Worm (Caenorhabditis elegans) whole organism, young adult: ENCODE measurements around the gene cyp-35A3.
A peak's percentile ranks its signal among the peaks of the same experiment; 100 is the strongest.

ENCODE experiments used
- F23B12.7 ChIP-seq: sonication (generic microtip); optimal IDR thresholded peaks from 2 replicates; lab custom pipeline; 2017; ENCODE audit warnings: missing genetic modification characterization, mild to moderate bottlenecking, missing compliant biosample characterization, antibody characterized with exemption, moderate library complexity; ENCODE audit not compliant: insufficient read depth
- F37B4.10 ChIP-seq: fragments of 200-800 bp; sonication (Bioruptor generic); IDR thresholded peaks from 2 replicates; pipeline ENCODE4 v1.3.6; 2022; ENCODE audit warnings: missing genetic modification characterization, missing compliant biosample characterization
- F39B2.1 ChIP-seq: fragments of 200-800 bp; sonication (Bioruptor generic); IDR thresholded peaks from 2 replicates; pipeline ENCODE4 v1.3.6; 2022; ENCODE audit warnings: missing genetic modification reagents, missing genetic modification characterization, missing compliant biosample characterization
- F49E8.2 ChIP-seq: sonication (generic microtip); optimal IDR thresholded peaks from 3 replicates; lab custom pipeline; 2017; ENCODE audit warnings: missing genetic modification characterization, mild to moderate bottlenecking, missing compliant biosample characterization, antibody characterized with exemption, moderate library complexity; ENCODE audit not compliant: insufficient read depth
- F55B11.4 ChIP-seq: sonication (generic microtip); optimal IDR thresholded peaks from 2 replicates; lab custom pipeline; 2016; ENCODE audit warnings: missing compliant biosample characterization, missing genetic modification characterization, borderline replicate concordance; ENCODE audit not compliant: insufficient read depth
- F57C9.4 ChIP-seq: sonication (generic microtip); optimal IDR thresholded peaks from 2 replicates; lab custom pipeline; 2017; ENCODE audit warnings: mild to moderate bottlenecking, missing genetic modification characterization, missing compliant biosample characterization
- K11D2.4 ChIP-seq: fragments of 200-800 bp; sonication (Bioruptor generic); IDR thresholded peaks from 2 replicates; pipeline ENCODE4 v1.3.6; 2022; ENCODE audit warnings: missing genetic modification reagents, missing genetic modification characterization, missing compliant biosample characterization
- T26A5.8 ChIP-seq: sonication (generic microtip); optimal IDR thresholded peaks from 2 replicates; lab custom pipeline; 2016; ENCODE audit warnings: missing genetic modification characterization, missing compliant biosample characterization
- akir-1 ChIP-seq: fragments of 200-800 bp; sonication (Bioruptor generic); optimal IDR thresholded peaks from 2 replicates; lab custom pipeline; 2018; ENCODE audit warnings: mild to moderate bottlenecking, missing genetic modification characterization, moderate library complexity, missing compliant biosample characterization
- ama-1 ChIP-seq, 3 experiments: fragments of 150-350 bp in 1 of 3; sonication (generic microtip) in 2 of 3; optimal IDR thresholded peaks; 2 replicates each; lab custom pipeline; 2014 to 2018; ENCODE audit warnings: missing biosample characterization in 2 of 3, missing genetic modification characterization in 2 of 3, missing genetic modification reagents in 2 of 3
- atf-7 ChIP-seq: sonication (generic microtip); optimal IDR thresholded peaks from 2 replicates; lab custom pipeline; 2017; ENCODE audit warnings: mild to moderate bottlenecking, missing genetic modification characterization, missing compliant biosample characterization
- athp-1 ChIP-seq: sonication (generic microtip); optimal IDR thresholded peaks from 2 replicates; lab custom pipeline; 2017; ENCODE audit warnings: mild to moderate bottlenecking, missing genetic modification characterization, missing compliant biosample characterization
- attf-5 ChIP-seq: fragments of 200-800 bp; sonication (Bioruptor generic); optimal IDR thresholded peaks from 2 replicates; lab custom pipeline; 2018; ENCODE audit warnings: mild to moderate bottlenecking, missing genetic modification characterization, missing compliant biosample characterization
- cebp-1 ChIP-seq, 2 experiments: fragments of 200-800 bp in 1 of 2; sonication (Bioruptor generic) in 1 of 2; sonication (generic microtip) in 1 of 2; IDR thresholded peaks in 1 of 2; optimal IDR thresholded peaks in 1 of 2; 2 replicates each; pipeline versions ENCODE4 v1.3.6 to Lab custom; 2017 to 2022; ENCODE audit warnings: missing compliant biosample characterization in 2 of 2, missing genetic modification characterization in 2 of 2, mild to moderate bottlenecking in 1 of 2, missing genetic modification reagents in 1 of 2, moderate library complexity in 1 of 2
- cebp-2 ChIP-seq: fragments of 200-800 bp; sonication (Bioruptor generic); IDR thresholded peaks from 2 replicates; pipeline ENCODE4 v1.3.6; 2022; ENCODE audit warnings: missing genetic modification characterization, missing compliant biosample characterization
- dox-1 ChIP-seq: fragments of 200-800 bp; sonication (Bioruptor generic); IDR thresholded peaks from 2 replicates; pipeline ENCODE4 v1.3.6; 2022; ENCODE audit warnings: missing genetic modification reagents, missing genetic modification characterization, missing compliant biosample characterization
- egl-18 ChIP-seq: fragments of 200-800 bp; sonication (Bioruptor generic); IDR thresholded peaks from 2 replicates; pipeline ENCODE4 v1.3.6; 2022; ENCODE audit warnings: missing genetic modification reagents, missing genetic modification characterization, missing compliant biosample characterization
- egl-44 ChIP-seq: fragments of 200-800 bp; sonication (Bioruptor generic); IDR thresholded peaks from 2 replicates; pipeline ENCODE4 v1.3.6; 2022; ENCODE audit warnings: missing genetic modification reagents, missing genetic modification characterization, missing compliant biosample characterization
- ekl-4 ChIP-seq: fragments of 200-800 bp; sonication (Bioruptor generic); IDR thresholded peaks from 2 replicates; pipeline ENCODE4 v1.3.6; 2022; ENCODE audit warnings: missing genetic modification reagents, missing genetic modification characterization, missing compliant biosample characterization
- fkh-3 ChIP-seq: sonication (generic microtip); optimal IDR thresholded peaks from 2 replicates; lab custom pipeline; 2016; ENCODE audit warnings: mild to moderate bottlenecking, missing genetic modification characterization, missing compliant biosample characterization
- hlh-26 ChIP-seq: fragments of 200-800 bp; sonication (Bioruptor generic); conservative IDR thresholded peaks from 2 replicates; pipeline ENCODE4 v1.3.6; 2022; ENCODE audit warnings: missing genetic modification reagents, missing genetic modification characterization, missing compliant biosample characterization
- hmg-20 ChIP-seq: fragments of 200-800 bp; sonication (Bioruptor generic); IDR thresholded peaks from 2 replicates; pipeline ENCODE4 v1.3.6; 2022; ENCODE audit warnings: missing genetic modification reagents, missing genetic modification characterization, missing compliant biosample characterization
- let-607 ChIP-seq, 2 experiments: fragments of 200-800 bp in 1 of 2; sonication (Bioruptor generic) in 1 of 2; sonication (generic microtip) in 1 of 2; optimal IDR thresholded peaks; 2 replicates each; lab custom pipeline; 2016 to 2018; ENCODE audit warnings: mild to moderate bottlenecking in 2 of 2, missing compliant biosample characterization in 2 of 2, missing genetic modification characterization in 2 of 2, moderate library complexity in 2 of 2, missing genotype in 1 of 2
- lin-35 ChIP-seq, 3 experiments: fragments of 150-350 bp in 2 of 3; sonication (generic microtip) in 1 of 3; optimal IDR thresholded peaks; 2 replicates each; lab custom pipeline; 2014 to 2018; ENCODE audit warnings: missing biosample characterization in 3 of 3, missing genetic modification characterization in 3 of 3, missing genetic modification reagents in 3 of 3
- lin-54 ChIP-seq: fragments of 200-800 bp; sonication (Bioruptor generic); optimal IDR thresholded peaks from 2 replicates; lab custom pipeline; 2018; ENCODE audit warnings: mild to moderate bottlenecking, missing genetic modification characterization, missing compliant biosample characterization
- mcd-1 ChIP-seq: fragments of 200-800 bp; sonication (Bioruptor generic); IDR thresholded peaks from 2 replicates; pipeline ENCODE4 v1.3.6; 2022; ENCODE audit warnings: missing genetic modification reagents, missing genetic modification characterization, missing compliant biosample characterization
- mxl-1 ChIP-seq: sonication (generic microtip); optimal IDR thresholded peaks from 2 replicates; lab custom pipeline; 2016; ENCODE audit warnings: missing genetic modification characterization, missing compliant biosample characterization
- nhr-80 ChIP-seq: sonication (generic microtip); optimal IDR thresholded peaks from 2 replicates; lab custom pipeline; 2016; ENCODE audit warnings: missing genetic modification characterization, missing compliant biosample characterization
- rcor-1 ChIP-seq: fragments of 200-800 bp; sonication (Bioruptor generic); IDR thresholded peaks from 2 replicates; pipeline ENCODE4 v1.3.6; 2022; ENCODE audit warnings: missing genetic modification reagents, missing genetic modification characterization, missing compliant biosample characterization
- rpc-1 ChIP-seq, 2 experiments: fragments of 150-350 bp in 1 of 2; sonication (generic microtip) in 1 of 2; optimal IDR thresholded peaks; 2 replicates each; lab custom pipeline; 2014 to 2018; ENCODE audit warnings: missing biosample characterization in 1 of 2, missing genetic modification characterization in 1 of 2, missing genetic modification reagents in 1 of 2, missing genotype in 1 of 2
- sdz-38 ChIP-seq: sonication (generic microtip); optimal IDR thresholded peaks from 2 replicates; lab custom pipeline; 2016; ENCODE audit warnings: missing genotype, missing genetic modification characterization, missing compliant biosample characterization
- sea-2 ChIP-seq: fragments of 200-800 bp; sonication (Bioruptor generic); IDR thresholded peaks from 2 replicates; pipeline ENCODE4 v1.3.6; 2022; ENCODE audit warnings: missing genetic modification characterization, missing compliant biosample characterization
- snpc-1.3 ChIP-seq: sonication (generic microtip); optimal IDR thresholded peaks from 2 replicates; lab custom pipeline; 2017; ENCODE audit warnings: missing genetic modification characterization, mild to moderate bottlenecking, missing compliant biosample characterization, antibody characterized with exemption, moderate library complexity, missing genotype, missing genetic modification reagents; ENCODE audit not compliant: insufficient read depth
- unc-62 ChIP-seq: fragments of 150-350 bp; optimal IDR thresholded peaks from 2 replicates; lab custom pipeline; 2014; ENCODE audit warnings: missing biosample characterization, missing genetic modification reagents, missing genetic modification characterization
- xnd-1 ChIP-seq: sonication (generic microtip); optimal IDR thresholded peaks from 2 replicates; lab custom pipeline; 2016; ENCODE audit warnings: missing genotype, missing genetic modification reagents, missing genetic modification characterization, missing compliant biosample characterization
- zfh-2 ChIP-seq: fragments of 200-800 bp; sonication (Bioruptor generic); conservative IDR thresholded peaks from 2 replicates; pipeline ENCODE4 v1.3.6; 2022; ENCODE audit warnings: missing genetic modification reagents, missing genetic modification characterization, missing compliant biosample characterization

cyp-35A3 gene

ce11 chrV:4031319-4031718, 8.9 kb downstream of the cyp-35A3 start, which contains the start of gene cyp-35A4:
Gene cyp-35A4, plus strand, starts transcription at chrV:4031619.
- TF ChIP-seq K11D2.4 (GFP tag; lab: Robert Waterston, UW) (no peak), let-607 (tag; optimal IDR thresholded peaks at IDR 0.05; lab: Kevin White, UChicago) (no peak), atf-7 (tag; lab: Kevin White, UChicago) (no peak), mcd-1 (no peak), zfh-2 (GFP tag; lab: Robert Waterston, UW) (no peak), ekl-4 (GFP tag; lab: Robert Waterston, UW) (no peak), fkh-3 (tag; lab: Kevin White, UChicago) (no peak), egl-44 (GFP tag; lab: Robert Waterston, UW) (no peak), T26A5.8 (tag; lab: Kevin White, UChicago) (no peak), dox-1 (no peak), xnd-1 (tag; lab: Kevin White, UChicago) (no peak), rpc-1 (optimal IDR thresholded peaks at IDR 0.05; lab: Kevin White, UChicago) (no peak), rpc-1 (tag; optimal IDR thresholded peaks at IDR 0.05; lab: Kevin White, UChicago) (no peak), egl-18 (GFP tag; lab: Robert Waterston, UW) (no peak), F23B12.7 (tag; lab: Kevin White, UChicago) (no peak), F57C9.4 (no peak), mxl-1 (tag; lab: Kevin White, UChicago) (no peak), hmg-20 (GFP tag; lab: Robert Waterston, UW) (no peak), F37B4.10 (GFP tag; lab: Robert Waterston, UW) (no peak)

ce11 chrV:4034303-4034702, 11.9 kb downstream of the cyp-35A3 start, which contains the start of gene C49G7.7:
Gene C49G7.7, plus strand, starts transcription at chrV:4034476.
- no peak for TF ChIP-seq akir-1 (GFP tag; lab: Kevin White, UChicago)
- TF ChIP-seq F39B2.1 (GFP tag; lab: Robert Waterston, UW), result no peak
- TF ChIP-seq cebp-1 (GFP tag; IDR thresholded peaks at IDR 0.05; lab: Robert Waterston, UW), result peak; percentile 19; the same call in 1 of the 2 replicates
- TF ChIP-seq cebp-1 (tag; optimal IDR thresholded peaks at IDR 0.05; lab: Kevin White, UChicago), result peak; percentile 87
- no peak for TF ChIP-seq lin-54
- no peak for TF ChIP-seq hlh-26 (GFP tag; lab: Robert Waterston, UW)
- TF ChIP-seq F55B11.4, result no peak

ce11 chrV:4035811-4036210, 13.4 kb downstream of the cyp-35A3 start, which contains the start of gene C49G7.13:
Gene C49G7.13, plus strand, starts transcription at chrV:4036111.
- TF ChIP-seq lin-35 (GFP tag; optimal IDR thresholded peaks at IDR 0.05; lab: Kevin White, UChicago), result no peak
- TF ChIP-seq, all 124 proteins: peak for 0

ce11 chrV:4038110-4038509, 15.7 kb downstream of the cyp-35A3 start, which contains the start of gene C49G7.12:
Gene C49G7.12, plus strand, starts transcription at chrV:4038410.
- no peak for TF ChIP-seq F49E8.2 (tag; lab: Kevin White, UChicago)

ce11 chrV:4038557-4038956, 16.1 kb downstream of the cyp-35A3 start:
- no peak for TF ChIP-seq rcor-1
- no peak for TF ChIP-seq cebp-1 (GFP tag; IDR thresholded peaks at IDR 0.05; lab: Robert Waterston, UW)
- TF ChIP-seq cebp-1 (tag; optimal IDR thresholded peaks at IDR 0.05; lab: Kevin White, UChicago), result peak; percentile 91

- TF ChIP-seq sea-2 (GFP tag; lab: Robert Waterston, UW), result no peak
- peak; percentile 51 for TF ChIP-seq unc-62 (GFP tag; lab: Kevin White, UChicago)
- TF ChIP-seq ama-1 (optimal IDR thresholded peaks at IDR 0.05; lab: Kevin White, UChicago), result no peak
- no peak for TF ChIP-seq ama-1 (GFP tag; optimal IDR thresholded peaks at IDR 0.05; lab: Kevin White, UChicago)
- peak; percentile 85; the same call in 1 of the 2 replicates for TF ChIP-seq cebp-2 (GFP tag; lab: Robert Waterston, UW)
- TF ChIP-seq attf-5 (GFP tag; lab: Kevin White, UChicago), result peak; percentile 35
- peak; percentile 98 for TF ChIP-seq cebp-1 (GFP tag; IDR thresholded peaks at IDR 0.05; lab: Robert Waterston, UW)
- peak; percentile 100 for TF ChIP-seq cebp-1 (tag; optimal IDR thresholded peaks at IDR 0.05; lab: Kevin White, UChicago)
- no peak for TF ChIP-seq athp-1 (tag; lab: Kevin White, UChicago)
- peak; percentile 30 for TF ChIP-seq nhr-80
- no peak for TF ChIP-seq snpc-1.3
- no peak for TF ChIP-seq sdz-38 (tag; lab: Kevin White, UChicago)
- TF ChIP-seq, all 124 proteins: peak for 5
These were observed 19.5 kb downstream of the cyp-35A3 start, which contains the start of the genes C49G7.10 and irg-2 for ce11 chrV:4041853-4042424. Gene C49G7.10, minus strand, starts transcription at chrV:4042021. Gene irg-2, plus strand, starts transcription at chrV:4042181.
